Fruit fly (Drosophila melanogaster): Measurements from ENCODE around the gene abs.

DNA sequence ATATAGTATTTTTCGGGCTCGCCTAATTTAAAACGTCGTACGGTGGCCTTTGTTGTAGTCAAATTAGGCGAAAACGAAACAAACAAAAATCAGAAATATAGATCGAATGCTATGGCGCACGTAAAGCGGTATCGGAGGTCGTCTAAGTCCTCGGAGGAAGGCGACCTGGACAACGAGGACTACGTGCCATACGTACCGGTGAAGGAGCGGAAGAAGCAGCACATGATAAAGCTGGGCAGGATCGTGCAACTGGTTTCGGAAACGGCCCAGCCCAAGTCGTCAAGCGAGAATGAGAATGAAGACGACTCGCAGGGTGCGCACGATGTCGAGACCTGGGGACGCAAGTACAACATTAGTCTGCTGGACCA lies at the start of gene abs:
- no peak for TF ChIP-seq CG34406 (GFP tag; optimal IDR thresholded peaks at IDR 0.05)
- no peak for TF ChIP-seq CG31627 (GFP tag; optimal IDR thresholded peaks at IDR 0.05)
- no peak for TF ChIP-seq Gug (GFP tag; IDR thresholded peaks at IDR 0.05)
- no peak for TF ChIP-seq Sox14 (GFP tag; optimal IDR thresholded peaks at IDR 0.05)
- TF ChIP-seq CG6276 (GFP tag; optimal IDR thresholded peaks at IDR 0.05), result no peak
- no peak for TF ChIP-seq CG15336 (GFP tag; IDR thresholded peaks at IDR 0.05)
- no peak for TF ChIP-seq CG8632 (GFP tag; optimal IDR thresholded peaks at IDR 0.05)
- TF ChIP-seq Hr38 (GFP tag; optimal IDR thresholded peaks at IDR 0.05), result no peak
- no peak for TF ChIP-seq Hr39 (GFP tag; optimal IDR thresholded peaks at IDR 0.05)
- no peak for TF ChIP-seq CG4318 (GFP tag; optimal IDR thresholded peaks at IDR 0.05)
- TF ChIP-seq CG6854 (GFP tag; optimal IDR thresholded peaks at IDR 0.05), result no peak
- TF ChIP-seq achi (GFP tag; optimal IDR thresholded peaks at IDR 0.05), result no peak
- TF ChIP-seq Blimp-1 (GFP tag; optimal IDR thresholded peaks at IDR 0.05), result no peak
- no peak for TF ChIP-seq Hr4 (GFP tag; optimal IDR thresholded peaks at IDR 0.05)
